Worm (Caenorhabditis elegans) whole organism, young adult: ENCODE results near the gene R03H10.7.

Experiments used
- B0261.1 ChIP-seq: sonication (generic microtip); optimal IDR thresholded peaks from 2 replicates; lab custom pipeline; 2016; ENCODE audit warnings: mild to moderate bottlenecking, missing genetic modification characterization, moderate library complexity, missing compliant biosample characterization
- D2030.7 ChIP-seq: fragments of 200-800 bp; sonication (Bioruptor generic); IDR thresholded peaks from 2 replicates; pipeline ENCODE4 v1.3.6; 2022; ENCODE audit warnings: missing genetic modification reagents, missing genetic modification characterization, missing compliant biosample characterization
- F22D6.2 ChIP-seq: sonication (generic microtip); optimal IDR thresholded peaks from 2 replicates; lab custom pipeline; 2016; ENCODE audit warnings: mild to moderate bottlenecking, missing genetic modification characterization, missing compliant biosample characterization
- F33H1.4 ChIP-seq: fragments of 200-800 bp; sonication (Bioruptor generic); IDR thresholded peaks from 2 replicates; pipeline ENCODE4 v1.3.6; 2022; ENCODE audit warnings: missing genetic modification reagents, missing genetic modification characterization, missing compliant biosample characterization
- F49E8.2 ChIP-seq: sonication (generic microtip); optimal IDR thresholded peaks from 3 replicates; lab custom pipeline; 2017; ENCODE audit warnings: missing genetic modification characterization, mild to moderate bottlenecking, missing compliant biosample characterization, antibody characterized with exemption, moderate library complexity; ENCODE audit not compliant: insufficient read depth
- F57A8.1 ChIP-seq: fragments of 200-800 bp; sonication (Bioruptor generic); optimal IDR thresholded peaks from 2 replicates; lab custom pipeline; 2018; ENCODE audit warnings: mild to moderate bottlenecking, missing genetic modification characterization, moderate library complexity, missing compliant biosample characterization
- Y53F4B.3 ChIP-seq: fragments of 200-800 bp; sonication (Bioruptor generic); IDR thresholded peaks from 2 replicates; pipeline ENCODE4 v1.3.6; 2022; ENCODE audit warnings: missing genetic modification reagents, missing genetic modification characterization, missing compliant biosample characterization
- Y53G8AR.9 ChIP-seq: fragments of 200-800 bp; sonication (Bioruptor generic); conservative IDR thresholded peaks from 2 replicates; pipeline ENCODE4 v1.3.6; 2022; ENCODE audit warnings: missing genetic modification reagents, missing genetic modification characterization, missing compliant biosample characterization
- Y67H2A.10 ChIP-seq: fragments of 200-800 bp; sonication (Bioruptor generic); conservative IDR thresholded peaks from 2 replicates; pipeline ENCODE4 v1.3.6; 2022; ENCODE audit warnings: missing genetic modification reagents, missing genetic modification characterization, missing compliant biosample characterization
- Y95B8A.8 ChIP-seq: fragments of 200-800 bp; sonication (Bioruptor generic); IDR thresholded peaks from 2 replicates; pipeline ENCODE4 v1.3.6; 2022; ENCODE audit warnings: missing genetic modification reagents, missing genetic modification characterization, missing compliant biosample characterization
- ZK185.1 ChIP-seq: sonication (generic microtip); optimal IDR thresholded peaks from 2 replicates; lab custom pipeline; 2016; ENCODE audit warnings: mild to moderate bottlenecking, missing genetic modification characterization, missing compliant biosample characterization; ENCODE audit not compliant: poor library complexity, severe bottlenecking
- ama-1 ChIP-seq, 3 experiments: fragments of 150-350 bp in 1 of 3; sonication (generic microtip) in 2 of 3; optimal IDR thresholded peaks; 2 replicates each; lab custom pipeline; 2014 to 2018; ENCODE audit warnings: missing biosample characterization in 2 of 3, missing genetic modification characterization in 2 of 3, missing genetic modification reagents in 2 of 3
- aptf-3 ChIP-seq: fragments of 200-800 bp; sonication (Bioruptor generic); IDR thresholded peaks from 2 replicates; pipeline ENCODE4 v1.3.6; 2022; ENCODE audit warnings: missing genetic modification characterization, missing compliant biosample characterization
- ccch-3 ChIP-seq: fragments of 200-800 bp; sonication (Bioruptor generic); optimal IDR thresholded peaks from 2 replicates; lab custom pipeline; 2018; ENCODE audit warnings: mild to moderate bottlenecking, missing genetic modification characterization, missing compliant biosample characterization
- ceh-91 ChIP-seq: fragments of 200-800 bp; sonication (Bioruptor generic); IDR thresholded peaks from 2 replicates; pipeline ENCODE4 v1.3.6; 2022; ENCODE audit warnings: missing genetic modification reagents, missing genetic modification characterization, missing compliant biosample characterization
- die-1 ChIP-seq: sonication (generic microtip); optimal IDR thresholded peaks from 2 replicates; lab custom pipeline; 2016; ENCODE audit warnings: missing genotype, mild to moderate bottlenecking, missing genetic modification characterization, missing compliant biosample characterization
- dox-1 ChIP-seq: fragments of 200-800 bp; sonication (Bioruptor generic); IDR thresholded peaks from 2 replicates; pipeline ENCODE4 v1.3.6; 2022; ENCODE audit warnings: missing genetic modification reagents, missing genetic modification characterization, missing compliant biosample characterization
- dpl-1 ChIP-seq: fragments of 150-350 bp; optimal IDR thresholded peaks from 2 replicates; lab custom pipeline; 2014; ENCODE audit warnings: missing biosample characterization, missing genetic modification reagents, missing genetic modification characterization
- efl-1 ChIP-seq: fragments of 150-350 bp; optimal IDR thresholded peaks from 2 replicates; lab custom pipeline; 2014; ENCODE audit warnings: missing biosample characterization, missing genetic modification reagents, missing genetic modification characterization
- egl-18 ChIP-seq: fragments of 200-800 bp; sonication (Bioruptor generic); IDR thresholded peaks from 2 replicates; pipeline ENCODE4 v1.3.6; 2022; ENCODE audit warnings: missing genetic modification reagents, missing genetic modification characterization, missing compliant biosample characterization
- egrh-3 ChIP-seq: fragments of 200-800 bp; sonication (Bioruptor generic); IDR thresholded peaks from 2 replicates; pipeline ENCODE4 v1.3.6; 2022; ENCODE audit warnings: missing genetic modification reagents, missing genetic modification characterization, missing compliant biosample characterization
- hmg-1.2 ChIP-seq: fragments of 200-800 bp; sonication (Bioruptor generic); IDR thresholded peaks from 2 replicates; pipeline ENCODE4 v1.3.6; 2022; ENCODE audit warnings: missing genetic modification reagents, missing genetic modification characterization, missing compliant biosample characterization
- let-526 ChIP-seq: fragments of 200-800 bp; sonication (Bioruptor generic); IDR thresholded peaks from 2 replicates; pipeline ENCODE4 v1.3.6; 2022; ENCODE audit warnings: missing genetic modification reagents, missing genetic modification characterization, missing compliant biosample characterization
- lin-54 ChIP-seq: fragments of 200-800 bp; sonication (Bioruptor generic); optimal IDR thresholded peaks from 2 replicates; lab custom pipeline; 2018; ENCODE audit warnings: mild to moderate bottlenecking, missing genetic modification characterization, missing compliant biosample characterization
- lsl-1 ChIP-seq: fragments of 200-800 bp; sonication (Bioruptor generic); optimal IDR thresholded peaks from 2 replicates; lab custom pipeline; 2018; ENCODE audit warnings: mild to moderate bottlenecking, missing genetic modification characterization, moderate library complexity, missing compliant biosample characterization
- madf-6 ChIP-seq: fragments of 200-800 bp; sonication (Bioruptor generic); IDR thresholded peaks from 2 replicates; pipeline ENCODE4 v1.3.6; 2022; ENCODE audit warnings: missing genetic modification reagents, missing genetic modification characterization, missing compliant biosample characterization
- madf-8 ChIP-seq: fragments of 200-800 bp; sonication (Bioruptor generic); conservative IDR thresholded peaks from 2 replicates; pipeline ENCODE4 v1.3.6; 2022; ENCODE audit warnings: missing genetic modification reagents, missing genetic modification characterization, missing compliant biosample characterization
- nfya-2 ChIP-seq: fragments of 200-800 bp; sonication (Bioruptor generic); IDR thresholded peaks from 2 replicates; pipeline ENCODE4 v1.3.6; 2022; ENCODE audit warnings: missing genetic modification reagents, missing genetic modification characterization, missing compliant biosample characterization
- nhr-179 ChIP-seq: sonication (generic microtip); optimal IDR thresholded peaks from 2 replicates; lab custom pipeline; 2016; ENCODE audit warnings: mild to moderate bottlenecking, missing genetic modification characterization, missing compliant biosample characterization
- pha-4 ChIP-seq: fragments of 150-350 bp; sonication (generic microtip); optimal IDR thresholded peaks from 2 replicates; lab custom pipeline; 2014; ENCODE audit warnings: missing biosample characterization, missing genetic modification reagents, missing genetic modification characterization
- sea-2 ChIP-seq: fragments of 200-800 bp; sonication (Bioruptor generic); IDR thresholded peaks from 2 replicates; pipeline ENCODE4 v1.3.6; 2022; ENCODE audit warnings: missing genetic modification characterization, missing compliant biosample characterization
- snpc-1.3 ChIP-seq: sonication (generic microtip); optimal IDR thresholded peaks from 2 replicates; lab custom pipeline; 2017; ENCODE audit warnings: missing genetic modification characterization, mild to moderate bottlenecking, missing compliant biosample characterization, antibody characterized with exemption, moderate library complexity, missing genotype, missing genetic modification reagents; ENCODE audit not compliant: insufficient read depth
- snpc-4 ChIP-seq, 5 experiments: fragments of 150-350 bp in 1 of 5; sonication (generic microtip) in 4 of 5; optimal IDR thresholded peaks; 2 replicates each; lab custom pipeline; 2014 to 2018; ENCODE audit warnings: missing genetic modification characterization in 5 of 5, missing biosample characterization in 3 of 5, antibody characterized with exemption in 2 of 5, mild to moderate bottlenecking in 2 of 5, missing compliant biosample characterization in 2 of 5, missing genotype in 2 of 5, moderate library complexity in 2 of 5, missing genetic modification reagents in 1 of 5
- tbx-9 ChIP-seq: sonication (generic microtip); optimal IDR thresholded peaks from 2 replicates; lab custom pipeline; 2016; ENCODE audit warnings: borderline replicate concordance, missing genetic modification characterization, inconsistent platforms, missing compliant biosample characterization
- unc-130 ChIP-seq: sonication (generic microtip); optimal IDR thresholded peaks from 2 replicates; lab custom pipeline; 2016; ENCODE audit warnings: missing genetic modification reagents, missing genetic modification characterization, missing compliant biosample characterization
- xnd-1 ChIP-seq: sonication (generic microtip); optimal IDR thresholded peaks from 2 replicates; lab custom pipeline; 2016; ENCODE audit warnings: missing genotype, missing genetic modification reagents, missing genetic modification characterization, missing compliant biosample characterization
- ztf-25 ChIP-seq: fragments of 200-800 bp; sonication (Bioruptor generic); IDR thresholded peaks from 2 replicates; pipeline ENCODE4 v1.3.6; 2022; ENCODE audit warnings: missing genetic modification reagents, missing genetic modification characterization, missing compliant biosample characterization

R03H10.7 gene

ce11 chrII:4226598-4227096 is 47.9 kb upstream of the R03H10.7 start, which contains the start of gene C16A11.4 (continued):
- no peak for TF ChIP-seq snpc-4 (GFP tag; optimal IDR thresholded peaks at IDR 0.05; lab: Kevin White, UChicago)
- TF ChIP-seq snpc-4 (tag; optimal IDR thresholded peaks at IDR 0.05; lab: Kevin White, UChicago), result peak in 1 of 4 experiments; percentile 33
- peak; percentile 38 for TF ChIP-seq snpc-1.3 (tag; lab: Kevin White, UChicago)
- peak; percentile 6; the same call in 1 of the 2 replicates for TF ChIP-seq dox-1
- TF ChIP-seq hmg-1.2 (GFP tag; lab: Robert Waterston, UW), result no peak
- no peak for TF ChIP-seq aptf-3 (GFP tag; lab: Robert Waterston, UW)

ce11 chrII:4222983-4223382 is 44.2 kb upstream of the R03H10.7 start, which contains the start of gene C16A11.5:
Gene C16A11.5 (plus strand): TSS chrII:4223305.
- TF ChIP-seq die-1 (tag; lab: Kevin White, UChicago) (no peak), sea-2 (GFP tag; lab: Robert Waterston, UW) (no peak), Y53G8AR.9 (no peak), Y67H2A.10 (GFP tag; lab: Robert Waterston, UW) (no peak), dpl-1 (no peak), nfya-2 (no peak), pha-4 (tag; lab: Kevin White, UChicago) (no peak), tbx-9 (tag; lab: Kevin White, UChicago) (no peak), Y95B8A.8 (GFP tag; lab: Robert Waterston, UW) (no peak), lsl-1 (GFP tag; lab: Kevin White, UChicago) (no peak)

ce11 chrII:4222469-4222868 is 43.7 kb upstream of the R03H10.7 start:
- TF ChIP-seq Y53F4B.3 (GFP tag; lab: Robert Waterston, UW), result no peak
- TF ChIP-seq unc-130, result no peak
- peak; percentile 92 for TF ChIP-seq madf-8 (GFP tag; lab: Robert Waterston, UW)
- no peak for TF ChIP-seq ama-1 (optimal IDR thresholded peaks at IDR 0.05; lab: Kevin White, UChicago)
- no peak for TF ChIP-seq ama-1 (GFP tag; optimal IDR thresholded peaks at IDR 0.05; lab: Kevin White, UChicago)
- TF ChIP-seq B0261.1, result no peak
- no peak for TF ChIP-seq ccch-3
- TF ChIP-seq F22D6.2 (tag; lab: Kevin White, UChicago), result no peak
- TF ChIP-seq egl-18 (GFP tag; lab: Robert Waterston, UW), result no peak
- TF ChIP-seq ztf-25 (GFP tag; lab: Robert Waterston, UW), result no peak
- TF ChIP-seq egrh-3 (GFP tag; lab: Robert Waterston, UW), result no peak
- peak; percentile 96 for TF ChIP-seq xnd-1 (tag; lab: Kevin White, UChicago)
- TF ChIP-seq lin-54 (GFP tag; lab: Kevin White, UChicago), result peak; percentile 50
- TF ChIP-seq F33H1.4 (GFP tag; lab: Robert Waterston, UW), result peak; percentile 92
- peak; percentile 82 for TF ChIP-seq ceh-91 (GFP tag; lab: Robert Waterston, UW)
- TF ChIP-seq nhr-179 (tag; lab: Kevin White, UChicago), result no peak
- TF ChIP-seq ZK185.1 (tag; lab: Kevin White, UChicago), result no peak
- TF ChIP-seq madf-6 (GFP tag; lab: Robert Waterston, UW), result peak; percentile 96
- TF ChIP-seq let-526 (GFP tag; lab: Robert Waterston, UW), result no peak
- peak; percentile 65; the same call in 1 of the 2 replicates for TF ChIP-seq D2030.7 (GFP tag; lab: Robert Waterston, UW)
- TF ChIP-seq lsl-1 (GFP tag; lab: Kevin White, UChicago), result peak; percentile 95
- peak; percentile 41 for TF ChIP-seq efl-1 (GFP tag; lab: Kevin White, UChicago)
- TF ChIP-seq F49E8.2 (tag; lab: Kevin White, UChicago), result peak; percentile 25
- TF ChIP-seq F57A8.1, result no peak
